Fruit fly (Drosophila melanogaster): ENCODE data around the gene Drep4.

- TF ChIP-seq fd96Ca (GFP tag; IDR thresholded peaks at IDR 0.05) (no peak), Pif1B (GFP tag; optimal IDR thresholded peaks at IDR 0.05) (no peak), CG8159 (tag; optimal IDR thresholded peaks at IDR 0.05) (no peak), CG34367 (tag; optimal IDR thresholded peaks at IDR 0.05) (no peak), CG17806 (tag; optimal IDR thresholded peaks at IDR 0.05) (no peak), CG13204 (GFP tag; optimal IDR thresholded peaks at IDR 0.05) (no peak), CG9948 (tag; optimal IDR thresholded peaks at IDR 0.05) (no peak), EcR (GFP tag; optimal IDR thresholded peaks at IDR 0.05) (no peak), CG12605 (GFP tag; IDR thresholded peaks at IDR 0.05) (no peak)
These were observed 46.5 kb upstream of the Drep4 start for dm6 chr2L:13332736-13333135.
